Worm (Caenorhabditis elegans) whole organism, young adult: Measurements from ENCODE around the gene col-76.

Experiments
- B0019.2 ChIP-seq: fragments of 200-800 bp; sonication (Bioruptor generic); conservative IDR thresholded peaks from 2 replicates; pipeline ENCODE4 v1.3.6; 2022; ENCODE audit warnings: missing genetic modification reagents, missing genetic modification characterization, missing compliant biosample characterization
- B0261.1 ChIP-seq: sonication (generic microtip); optimal IDR thresholded peaks from 2 replicates; lab custom pipeline; 2016; ENCODE audit warnings: mild to moderate bottlenecking, missing genetic modification characterization, moderate library complexity, missing compliant biosample characterization
- C06A6.2 ChIP-seq: fragments of 200-800 bp; sonication (Bioruptor generic); conservative IDR thresholded peaks from 2 replicates; pipeline ENCODE4 v1.3.6; 2022; ENCODE audit warnings: missing genetic modification characterization, missing compliant biosample characterization
- F33H1.4 ChIP-seq: fragments of 200-800 bp; sonication (Bioruptor generic); IDR thresholded peaks from 2 replicates; pipeline ENCODE4 v1.3.6; 2022; ENCODE audit warnings: missing genetic modification reagents, missing genetic modification characterization, missing compliant biosample characterization
- F49E8.2 ChIP-seq: sonication (generic microtip); optimal IDR thresholded peaks from 3 replicates; lab custom pipeline; 2017; ENCODE audit warnings: missing genetic modification characterization, mild to moderate bottlenecking, missing compliant biosample characterization, antibody characterized with exemption, moderate library complexity; ENCODE audit not compliant: insufficient read depth
- F57A8.1 ChIP-seq: fragments of 200-800 bp; sonication (Bioruptor generic); optimal IDR thresholded peaks from 2 replicates; lab custom pipeline; 2018; ENCODE audit warnings: mild to moderate bottlenecking, missing genetic modification characterization, moderate library complexity, missing compliant biosample characterization
- Y53F4B.3 ChIP-seq: fragments of 200-800 bp; sonication (Bioruptor generic); IDR thresholded peaks from 2 replicates; pipeline ENCODE4 v1.3.6; 2022; ENCODE audit warnings: missing genetic modification reagents, missing genetic modification characterization, missing compliant biosample characterization
- Y95B8A.8 ChIP-seq: fragments of 200-800 bp; sonication (Bioruptor generic); IDR thresholded peaks from 2 replicates; pipeline ENCODE4 v1.3.6; 2022; ENCODE audit warnings: missing genetic modification reagents, missing genetic modification characterization, missing compliant biosample characterization
- ZK185.1 ChIP-seq: sonication (generic microtip); optimal IDR thresholded peaks from 2 replicates; lab custom pipeline; 2016; ENCODE audit warnings: mild to moderate bottlenecking, missing genetic modification characterization, missing compliant biosample characterization; ENCODE audit not compliant: poor library complexity, severe bottlenecking
- ama-1 ChIP-seq, 3 experiments: fragments of 150-350 bp in 1 of 3; sonication (generic microtip) in 2 of 3; optimal IDR thresholded peaks; 2 replicates each; lab custom pipeline; 2014 to 2018; ENCODE audit warnings: missing biosample characterization in 2 of 3, missing genetic modification characterization in 2 of 3, missing genetic modification reagents in 2 of 3
- aptf-3 ChIP-seq: fragments of 200-800 bp; sonication (Bioruptor generic); IDR thresholded peaks from 2 replicates; pipeline ENCODE4 v1.3.6; 2022; ENCODE audit warnings: missing genetic modification characterization, missing compliant biosample characterization
- attf-3 ChIP-seq: fragments of 200-800 bp; sonication (Bioruptor generic); conservative IDR thresholded peaks from 2 replicates; pipeline ENCODE4 v1.3.6; 2022; ENCODE audit warnings: missing genetic modification reagents, missing genetic modification characterization, missing compliant biosample characterization
- attf-5 ChIP-seq: fragments of 200-800 bp; sonication (Bioruptor generic); optimal IDR thresholded peaks from 2 replicates; lab custom pipeline; 2018; ENCODE audit warnings: mild to moderate bottlenecking, missing genetic modification characterization, missing compliant biosample characterization
- bed-2 ChIP-seq: fragments of 200-800 bp; sonication (Bioruptor generic); IDR thresholded peaks from 2 replicates; pipeline ENCODE4 v1.3.6; 2022; ENCODE audit warnings: missing genetic modification reagents, missing genetic modification characterization, missing compliant biosample characterization
- dpl-1 ChIP-seq: fragments of 150-350 bp; optimal IDR thresholded peaks from 2 replicates; lab custom pipeline; 2014; ENCODE audit warnings: missing biosample characterization, missing genetic modification reagents, missing genetic modification characterization
- efl-1 ChIP-seq: fragments of 150-350 bp; optimal IDR thresholded peaks from 2 replicates; lab custom pipeline; 2014; ENCODE audit warnings: missing biosample characterization, missing genetic modification reagents, missing genetic modification characterization
- egl-44 ChIP-seq: fragments of 200-800 bp; sonication (Bioruptor generic); IDR thresholded peaks from 2 replicates; pipeline ENCODE4 v1.3.6; 2022; ENCODE audit warnings: missing genetic modification reagents, missing genetic modification characterization, missing compliant biosample characterization
- fkh-3 ChIP-seq: sonication (generic microtip); optimal IDR thresholded peaks from 2 replicates; lab custom pipeline; 2016; ENCODE audit warnings: mild to moderate bottlenecking, missing genetic modification characterization, missing compliant biosample characterization
- hrde-1 ChIP-seq: sonication (generic microtip); optimal IDR thresholded peaks from 2 replicates; lab custom pipeline; 2016; ENCODE audit warnings: missing genetic modification characterization, mild to moderate bottlenecking, missing compliant biosample characterization, moderate library complexity, missing genotype, missing genetic modification reagents, borderline replicate concordance
- lin-54 ChIP-seq: fragments of 200-800 bp; sonication (Bioruptor generic); optimal IDR thresholded peaks from 2 replicates; lab custom pipeline; 2018; ENCODE audit warnings: mild to moderate bottlenecking, missing genetic modification characterization, missing compliant biosample characterization
- lir-1 ChIP-seq: fragments of 200-800 bp; sonication (Bioruptor generic); conservative IDR thresholded peaks from 2 replicates; pipeline ENCODE4 v1.3.6; 2022; ENCODE audit warnings: missing genetic modification reagents, missing genetic modification characterization, missing compliant biosample characterization
- lsl-1 ChIP-seq: fragments of 200-800 bp; sonication (Bioruptor generic); optimal IDR thresholded peaks from 2 replicates; lab custom pipeline; 2018; ENCODE audit warnings: mild to moderate bottlenecking, missing genetic modification characterization, moderate library complexity, missing compliant biosample characterization
- madf-6 ChIP-seq: fragments of 200-800 bp; sonication (Bioruptor generic); IDR thresholded peaks from 2 replicates; pipeline ENCODE4 v1.3.6; 2022; ENCODE audit warnings: missing genetic modification reagents, missing genetic modification characterization, missing compliant biosample characterization
- mcd-1 ChIP-seq: fragments of 200-800 bp; sonication (Bioruptor generic); IDR thresholded peaks from 2 replicates; pipeline ENCODE4 v1.3.6; 2022; ENCODE audit warnings: missing genetic modification reagents, missing genetic modification characterization, missing compliant biosample characterization
- mel-28 ChIP-seq: sonication (generic microtip); optimal IDR thresholded peaks from 2 replicates; lab custom pipeline; 2016; ENCODE audit warnings: borderline replicate concordance, mild to moderate bottlenecking, missing genetic modification characterization, missing compliant biosample characterization
- mes-4 ChIP-seq: sonication (generic microtip); optimal IDR thresholded peaks from 2 replicates; lab custom pipeline; 2016; ENCODE audit warnings: missing genotype, missing genetic modification characterization, missing compliant biosample characterization
- mxl-1 ChIP-seq: sonication (generic microtip); optimal IDR thresholded peaks from 2 replicates; lab custom pipeline; 2016; ENCODE audit warnings: missing genetic modification characterization, missing compliant biosample characterization
- nfya-1 ChIP-seq: sonication (generic microtip); optimal IDR thresholded peaks from 2 replicates; lab custom pipeline; 2017; ENCODE audit warnings: antibody characterized with exemption, missing compliant biosample characterization, missing genetic modification characterization, borderline replicate concordance; ENCODE audit not compliant: insufficient read depth
- pha-4 ChIP-seq: fragments of 150-350 bp; sonication (generic microtip); optimal IDR thresholded peaks from 2 replicates; lab custom pipeline; 2014; ENCODE audit warnings: missing biosample characterization, missing genetic modification reagents, missing genetic modification characterization
- rpc-1 ChIP-seq, 2 experiments: fragments of 150-350 bp in 1 of 2; sonication (generic microtip) in 1 of 2; optimal IDR thresholded peaks; 2 replicates each; lab custom pipeline; 2014 to 2018; ENCODE audit warnings: missing biosample characterization in 1 of 2, missing genetic modification characterization in 1 of 2, missing genetic modification reagents in 1 of 2, missing genotype in 1 of 2
- sea-2 ChIP-seq: fragments of 200-800 bp; sonication (Bioruptor generic); IDR thresholded peaks from 2 replicates; pipeline ENCODE4 v1.3.6; 2022; ENCODE audit warnings: missing genetic modification characterization, missing compliant biosample characterization
- snpc-1.3 ChIP-seq: sonication (generic microtip); optimal IDR thresholded peaks from 2 replicates; lab custom pipeline; 2017; ENCODE audit warnings: missing genetic modification characterization, mild to moderate bottlenecking, missing compliant biosample characterization, antibody characterized with exemption, moderate library complexity, missing genotype, missing genetic modification reagents; ENCODE audit not compliant: insufficient read depth
- tbp1 ChIP-seq: fragments of 200-800 bp; sonication (Bioruptor generic); optimal IDR thresholded peaks from 2 replicates; lab custom pipeline; 2018; ENCODE audit warnings: mild to moderate bottlenecking, missing genetic modification characterization, missing compliant biosample characterization
- tbx-9 ChIP-seq: sonication (generic microtip); optimal IDR thresholded peaks from 2 replicates; lab custom pipeline; 2016; ENCODE audit warnings: borderline replicate concordance, missing genetic modification characterization, inconsistent platforms, missing compliant biosample characterization
- ztf-18 ChIP-seq: sonication (generic microtip); optimal IDR thresholded peaks from 2 replicates; lab custom pipeline; 2016; ENCODE audit warnings: missing genotype, mild to moderate bottlenecking, missing genetic modification characterization, missing compliant biosample characterization
- ztf-22 ChIP-seq: fragments of 200-800 bp; sonication (Bioruptor generic); optimal IDR thresholded peaks from 2 replicates; lab custom pipeline; 2018; ENCODE audit warnings: mild to moderate bottlenecking, missing genetic modification characterization, moderate library complexity, missing compliant biosample characterization

The col-76 gene

ce11 chrII:8160916-8161315 is 43.2 kb upstream of the col-76 start:
- no peak for TF ChIP-seq fkh-3
- no peak for TF ChIP-seq ZK185.1

DNA sequence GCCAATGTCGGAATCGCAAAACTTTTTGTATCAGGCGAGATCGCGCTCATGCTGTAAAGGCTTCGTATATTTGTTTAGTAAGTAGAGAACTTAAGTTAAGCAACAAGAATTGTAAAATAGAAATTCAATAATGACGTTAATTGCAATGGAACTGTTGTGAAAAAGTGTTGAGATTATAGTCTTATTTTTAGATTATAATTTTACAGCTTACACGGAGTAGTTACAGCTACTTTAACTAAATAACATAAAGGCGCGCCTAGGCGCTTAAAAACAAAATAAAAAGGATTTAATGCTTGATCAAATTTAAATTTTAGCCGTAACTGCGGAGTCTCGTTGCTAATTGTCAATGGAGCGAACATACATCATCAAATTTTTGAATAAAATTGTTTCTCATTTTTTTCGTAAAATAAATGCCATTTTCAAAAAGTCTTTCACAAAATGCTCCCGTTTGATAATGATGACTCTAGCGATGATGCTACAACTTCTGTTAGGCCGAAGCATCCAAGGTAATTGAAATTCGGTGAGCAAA is 42.0 kb upstream of the col-76 start, which contains the start of the genes emb-27 and rrf-3:
TSS of gene emb-27 (minus strand) at position 51 of the 529 bp plus-strand sequence.
TSS of gene rrf-3 (plus strand) at position 346 of the 529 bp plus-strand sequence.
- TF ChIP-seq F33H1.4 (GFP tag; lab: Robert Waterston, UW), result peak; percentile 35; the same call in 1 of the 2 replicates
- TF ChIP-seq mcd-1 (GFP tag; lab: Robert Waterston, UW), result peak; percentile 76
- no peak for TF ChIP-seq Y53F4B.3 (GFP tag; lab: Robert Waterston, UW)
- no peak for TF ChIP-seq B0261.1 (tag; lab: Kevin White, UChicago)
- no peak for TF ChIP-seq mxl-1
- TF ChIP-seq snpc-1.3 (tag; lab: Kevin White, UChicago), result no peak
- peak; percentile 83 for TF ChIP-seq efl-1 (GFP tag; lab: Kevin White, UChicago)
- no peak for TF ChIP-seq ama-1 (optimal IDR thresholded peaks at IDR 0.05; lab: Kevin White, UChicago)
- no peak for TF ChIP-seq ama-1 (GFP tag; optimal IDR thresholded peaks at IDR 0.05; lab: Kevin White, UChicago)
- peak; percentile 12 for TF ChIP-seq ztf-18 (tag; lab: Kevin White, UChicago)
- TF ChIP-seq lin-54, result peak; percentile 51
- TF ChIP-seq dpl-1 (GFP tag; lab: Kevin White, UChicago), result peak; percentile 51
- TF ChIP-seq attf-3, result peak; percentile 88
- peak; percentile 48 for TF ChIP-seq madf-6
- peak; percentile 83 for TF ChIP-seq attf-5 (GFP tag; lab: Kevin White, UChicago)
- TF ChIP-seq lsl-1 (GFP tag; lab: Kevin White, UChicago), result peak; percentile 26

- TF ChIP-seq F33H1.4 (GFP tag; lab: Robert Waterston, UW), result no peak
- TF ChIP-seq F57A8.1, result no peak
- no peak for TF ChIP-seq hrde-1 (tag; lab: Kevin White, UChicago)
- no peak for TF ChIP-seq lin-54
- TF ChIP-seq egl-44 (GFP tag; lab: Robert Waterston, UW), result no peak
- TF ChIP-seq, all 124 proteins: peak for 0
These were observed 34.9 kb upstream of the col-76 start, which contains the start of gene T05C12.15 for ce11 chrII:8169283-8169682. Gene T05C12.15 (plus strand): TSS chrII:8169583.

- TF ChIP-seq rpc-1 (optimal IDR thresholded peaks at IDR 0.05; lab: Kevin White, UChicago) (no peak), rpc-1 (tag; optimal IDR thresholded peaks at IDR 0.05; lab: Kevin White, UChicago) (no peak), mes-4 (tag; lab: Kevin White, UChicago) (no peak), nfya-1 (tag; lab: Kevin White, UChicago) (no peak), tbp1 (GFP tag; lab: Kevin White, UChicago) (no peak), ztf-22 (GFP tag; lab: Kevin White, UChicago) (no peak), F49E8.2 (tag; lab: Kevin White, UChicago) (no peak), bed-2 (no peak), Y53F4B.3 (GFP tag; lab: Robert Waterston, UW) (no peak), pha-4 (tag; lab: Kevin White, UChicago) (no peak), F57A8.1 (no peak), sea-2 (GFP tag; lab: Robert Waterston, UW) (no peak), tbx-9 (tag; lab: Kevin White, UChicago) (no peak), B0019.2 (no peak), aptf-3 (GFP tag; lab: Robert Waterston, UW) (no peak), C06A6.2 (GFP tag; lab: Robert Waterston, UW) (no peak), Y95B8A.8 (no peak), lir-1 (no peak), mel-28 (tag; lab: Kevin White, UChicago) (no peak)
These were observed 33.8 kb upstream of the col-76 start, which contains the start of gene T05C12.11 for ce11 chrII:8170374-8170773. Gene T05C12.11 (minus strand): TSS chrII:8170474.
